Fruit fly (Drosophila melanogaster) whole organism, pupa: ENCODE measurements around the gene CG32280.

Experiments
- CG12605 ChIP-seq: fragments of 200-800 bp; sonication (Bioruptor generic); IDR thresholded peaks from 2 replicates; pipeline ENCODE4 v1.3.6; 2022; ENCODE audit warnings: missing biosample characterization, missing genetic modification characterization
- CG13204 ChIP-seq: fragments of 200-800 bp; sonication (Bioruptor generic); optimal IDR thresholded peaks from 2 replicates; lab custom pipeline; 2018; ENCODE audit warnings: missing biosample characterization, mild to moderate bottlenecking, missing genetic modification characterization, moderate library complexity
- CG14655 ChIP-seq: fragments of 200-800 bp; sonication (Bioruptor generic); optimal IDR thresholded peaks from 3 replicates; lab custom pipeline; 2017; ENCODE audit warnings: mild to moderate bottlenecking, missing biosample characterization, missing genetic modification reagents, missing genetic modification characterization
- CG4496 ChIP-seq: fragments of 200-800 bp; sonication (Bioruptor generic); IDR thresholded peaks from 3 replicates; pipeline ENCODE4 v1.3.6; 2022; ENCODE audit warnings: missing biosample characterization, missing genetic modification characterization
- D1 ChIP-seq: fragments of 200-800 bp; sonication (Bioruptor generic); optimal IDR thresholded peaks from 2 replicates; lab custom pipeline; 2018; ENCODE audit warnings: missing biosample characterization, mild to moderate bottlenecking, missing genetic modification characterization, moderate library complexity
- EcR ChIP-seq: fragments of 200-800 bp; sonication (Bioruptor generic); optimal IDR thresholded peaks from 3 replicates; lab custom pipeline; 2019; ENCODE audit warnings: missing biosample characterization, missing genetic modification characterization, mild to moderate bottlenecking, moderate library complexity, missing genetic modification reagents
- gl ChIP-seq: fragments of 200-800 bp; sonication (Bioruptor generic); optimal IDR thresholded peaks from 2 replicates; lab custom pipeline; 2018; ENCODE audit warnings: missing biosample characterization, mild to moderate bottlenecking, missing genetic modification characterization

DNA sequence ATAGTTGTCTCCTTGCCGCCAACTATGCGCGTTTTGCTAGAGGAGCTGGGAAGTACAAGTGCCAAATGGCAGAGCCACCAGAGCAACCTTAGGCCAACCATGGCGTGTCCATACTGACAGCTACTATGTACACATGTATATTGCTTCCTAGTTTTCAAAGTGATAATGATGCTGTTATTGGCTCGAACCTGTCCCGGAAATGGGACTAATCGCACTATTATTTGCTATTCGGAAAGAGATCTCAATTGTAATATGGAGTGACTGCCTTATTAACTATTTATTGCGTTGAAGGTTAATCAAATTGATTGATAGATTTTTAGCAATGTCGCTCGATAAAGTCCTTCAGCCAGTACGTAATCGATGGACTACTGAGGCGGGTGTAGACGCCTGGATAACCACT, 39.4 kb downstream of the CG32280 start, which contains the start of gene CG33159:
- TF ChIP-seq gl (tag; lab: Kevin White, UChicago): no peak
- TF ChIP-seq EcR (GFP tag; lab: Kevin White, UChicago): no peak
- TF ChIP-seq CG14655: no peak
- no peak for TF ChIP-seq CG13204 (GFP tag; lab: Kevin White, UChicago)
- TF ChIP-seq CG12605 (GFP tag; lab: Robert Waterston, UW): no peak
- no peak for TF ChIP-seq CG4496 (GFP tag; lab: Robert Waterston, UW)
- no peak for TF ChIP-seq D1 (tag; lab: Kevin White, UChicago)
